ENCODE assay signal across 5 worm cellular contexts in genomic region chrIII:2836742-2837416, ce11.
TF ChIP-seq lines count a peak whose summit lies in the region.

No protein-coding gene starts in this region.

TF ChIP-seq in whole organism, L1 larva, 84 proteins besides CTCF, POLR2A, EP300 and RAD21:
- TF ChIP-seq grh-1 (GFP tag; IDR thresholded peaks at IDR 0.05; lab: Robert Waterston, UW), result 0 out of 2 replicates have a peak, but pooled peaks have one; percentile 14

TF ChIP-seq in whole organism, L3 larva, 47 proteins besides CTCF, POLR2A, EP300 and RAD21:
- peak; percentile 98 for TF ChIP-seq ceh-28 (tag; optimal IDR thresholded peaks at IDR 0.05; lab: Kevin White, UChicago)
TF ChIP-seq in whole organism, L3 larva: peak in this region for 1; not testable (repeated sequence) for 46.

TF ChIP-seq in whole organism, L4 larva, 104 proteins besides CTCF, POLR2A, EP300 and RAD21:
- TF ChIP-seq ceh-28 (tag; optimal IDR thresholded peaks at IDR 0.05; lab: Kevin White, UChicago) (peak; percentile 81), F44E2.7 (GFP tag; IDR thresholded peaks at IDR 0.05; lab: Robert Waterston, UW) (peak; percentile 39; the same call in 1 of the 2 replicates)

TF ChIP-seq in whole organism, late embryonic, 69 proteins besides CTCF, POLR2A, EP300 and RAD21:
- peak; percentile 94 for TF ChIP-seq ceh-48 (tag; optimal IDR thresholded peaks at IDR 0.05; lab: Kevin White, UChicago)

TF ChIP-seq in whole organism, midembryonic, 9 proteins besides CTCF, POLR2A, EP300 and RAD21:
- TF ChIP-seq T22C8.4 (GFP tag; IDR thresholded peaks at IDR 0.05; lab: Robert Waterston, UW), result peak; percentile 100
